Worm (Caenorhabditis elegans) whole organism, midembryonic: ENCODE data around the gene C47A4.5.

Experiments used
- klf-2 ChIP-seq: fragments of 200-800 bp; sonication (Bioruptor generic); conservative IDR thresholded peaks from 2 replicates; pipeline ENCODE4 v1.3.6; 2022; ENCODE audit warnings: missing genetic modification reagents, missing genetic modification characterization, missing compliant biosample characterization
- ref-1 ChIP-seq: fragments of 200-800 bp; sonication (Bioruptor generic); conservative IDR thresholded peaks from 2 replicates; pipeline ENCODE4 v1.3.6; 2022; ENCODE audit warnings: missing genetic modification reagents, missing genetic modification characterization, missing compliant biosample characterization
- ztf-29 ChIP-seq: fragments of 200-800 bp; sonication (Bioruptor generic); IDR thresholded peaks from 2 replicates; pipeline ENCODE4 v1.3.6; 2022; ENCODE audit warnings: missing genetic modification reagents, missing genetic modification characterization, missing compliant biosample characterization

DNA sequence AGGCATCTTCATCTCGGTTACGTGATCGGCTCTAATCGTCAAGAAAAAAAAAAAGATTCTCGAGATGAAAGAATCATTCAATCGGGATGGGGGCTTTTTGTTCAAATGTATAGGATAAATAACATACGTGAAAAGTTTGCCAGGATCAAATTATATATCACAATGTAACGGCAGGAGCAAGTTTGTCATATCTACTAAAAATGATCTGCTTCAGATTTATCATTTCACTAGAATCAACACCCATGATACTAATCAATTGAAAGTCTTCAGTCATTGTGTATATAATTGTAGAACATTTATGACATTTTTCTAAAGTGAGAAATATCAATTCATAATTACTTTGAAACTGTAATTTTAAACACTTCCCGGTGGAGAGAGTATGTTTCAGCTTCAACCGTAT is 48.6 kb upstream of the C47A4.5 start:
- TF ChIP-seq ztf-29 (GFP tag; lab: Robert Waterston, UW) = no peak
- TF ChIP-seq ref-1 (GFP tag; lab: Robert Waterston, UW) = no peak
- no peak for TF ChIP-seq klf-2 (GFP tag; lab: Robert Waterston, UW)
